Worm (Caenorhabditis elegans) whole organism, L1 larva: Measurements from ENCODE around the gene sel-2.

Experiments used
- aha-1 ChIP-seq: fragments of 150-350 bp; optimal IDR thresholded peaks from 2 replicates; lab custom pipeline; 2014; ENCODE audit warnings: missing biosample characterization, missing genetic modification characterization
- aly-2 ChIP-seq: fragments of 150-350 bp; optimal IDR thresholded peaks from 2 replicates; lab custom pipeline; 2014; ENCODE audit warnings: missing biosample characterization, missing genetic modification characterization
- egl-27 ChIP-seq, 2 experiments: fragments of 150-350 bp in 1 of 2; sonication (generic microtip); optimal IDR thresholded peaks; 3 replicates each; lab custom pipeline; 2017 to 2018; ENCODE audit warnings: missing biosample characterization in 2 of 2, missing genetic modification characterization in 2 of 2, missing genetic modification reagents in 2 of 2
- elt-2 ChIP-seq: sonication (generic microtip); optimal IDR thresholded peaks from 2 replicates; lab custom pipeline; 2016; ENCODE audit warnings: missing genetic modification characterization, mild to moderate bottlenecking, inconsistent platforms, missing compliant biosample characterization, missing genetic modification reagents
- hlh-4 ChIP-seq: sonication (generic microtip); optimal IDR thresholded peaks from 2 replicates; lab custom pipeline; 2016; ENCODE audit warnings: mild to moderate bottlenecking, missing genetic modification characterization, missing compliant biosample characterization
- jun-1 ChIP-seq: fragments of 150-350 bp; optimal IDR thresholded peaks from 2 replicates; lab custom pipeline; 2014; ENCODE audit warnings: missing biosample characterization, missing genetic modification reagents, missing genetic modification characterization
- lin-39 ChIP-seq: fragments of 150-350 bp; optimal IDR thresholded peaks from 2 replicates; lab custom pipeline; 2014; ENCODE audit warnings: missing biosample characterization, missing genetic modification reagents, missing genetic modification characterization
- nhr-20 ChIP-seq: sonication (generic microtip); optimal IDR thresholded peaks from 2 replicates; lab custom pipeline; 2016; ENCODE audit warnings: mild to moderate bottlenecking, missing genetic modification characterization, missing compliant biosample characterization
- nhr-90 ChIP-seq: sonication (generic microtip); optimal IDR thresholded peaks from 2 replicates; lab custom pipeline; 2016; ENCODE audit warnings: mild to moderate bottlenecking, missing genetic modification characterization, missing compliant biosample characterization; ENCODE audit not compliant: poor library complexity
- skn-1 ChIP-seq: fragments of 150-350 bp; optimal IDR thresholded peaks from 2 replicates; lab custom pipeline; 2014; ENCODE audit warnings: missing biosample characterization, missing genetic modification characterization
- ztf-11 ChIP-seq, 2 experiments: sonication (generic microtip); optimal IDR thresholded peaks; 2 replicates each; lab custom pipeline; 2016 to 2017; ENCODE audit warnings: missing genetic modification characterization in 2 of 2, missing biosample characterization in 1 of 2, missing compliant biosample characterization in 1 of 2

DNA sequence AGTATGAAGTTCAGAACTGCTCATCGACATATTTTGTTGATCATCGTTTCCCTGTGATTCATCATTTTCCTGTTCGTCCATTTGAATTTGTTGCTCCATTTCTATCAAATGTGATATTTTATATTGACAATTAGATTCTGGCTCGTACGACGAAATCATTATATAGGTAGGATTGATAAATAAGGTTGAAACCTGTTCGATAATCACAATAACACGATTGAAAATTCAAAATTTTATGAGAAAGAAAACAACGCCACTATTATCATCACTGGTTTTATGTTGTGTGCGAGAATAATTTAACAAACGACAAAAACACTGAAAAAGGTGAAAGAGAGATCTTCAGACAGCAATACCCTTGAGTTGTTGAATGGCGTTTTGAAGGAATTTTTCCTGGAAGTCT lies 17.9 kb downstream of the sel-2 start, which contains the start of gene apc-11:
- TF ChIP-seq nhr-20: no peak
- no peak for TF ChIP-seq skn-1 (tag; lab: Kevin White, UChicago)
- no peak for TF ChIP-seq hlh-4 (tag; lab: Kevin White, UChicago)
- no peak for TF ChIP-seq nhr-90
- no peak for TF ChIP-seq ztf-11 (tag; optimal IDR thresholded peaks at IDR 0.05; lab: Kevin White, UChicago)
- no peak for TF ChIP-seq aha-1 (tag; lab: Kevin White, UChicago)
- no peak for TF ChIP-seq jun-1
- no peak for TF ChIP-seq elt-2 (tag; lab: Kevin White, UChicago)
- TF ChIP-seq aly-2 (tag; lab: Kevin White, UChicago): no peak
- TF ChIP-seq egl-27 (tag; optimal IDR thresholded peaks at IDR 0.05; lab: Kevin White, UChicago): no peak
- TF ChIP-seq lin-39: no peak
